Worm (Caenorhabditis elegans): Measurements from ENCODE around the gene F23H11.5.

- TF ChIP-seq dao-5 (tag; optimal IDR thresholded peaks at IDR 0.05) (no peak), him-1 (tag; optimal IDR thresholded peaks at IDR 0.05) (no peak)
Observed at ce11 chrIII:886726-887125, 23.7 kb downstream of the F23H11.5 start, which contains the start of gene zer-1.
